Worm (Caenorhabditis elegans) whole organism, early embryonic: Measurements from ENCODE around the gene srw-117.

Experiments
- B0310.2 ChIP-seq: sonication (generic microtip); optimal IDR thresholded peaks from 2 replicates; lab custom pipeline; 2016; ENCODE audit warnings: mild to moderate bottlenecking, missing genetic modification characterization, missing compliant biosample characterization
- F13C5.2 ChIP-seq: sonication (generic microtip); optimal IDR thresholded peaks from 2 replicates; lab custom pipeline; 2017; ENCODE audit warnings: mild to moderate bottlenecking, missing genetic modification characterization, inconsistent platforms, missing compliant biosample characterization
- aly-1 ChIP-seq: sonication (generic microtip); optimal IDR thresholded peaks from 2 replicates; lab custom pipeline; 2016; ENCODE audit warnings: missing genetic modification characterization, missing compliant biosample characterization
- ama-1 ChIP-seq: fragments of 150-350 bp; optimal IDR thresholded peaks from 2 replicates; lab custom pipeline; 2014
- ceh-13 ChIP-seq: fragments of 200-800 bp; sonication (Bioruptor generic); optimal IDR thresholded peaks from 2 replicates; lab custom pipeline; 2018; ENCODE audit warnings: mild to moderate bottlenecking, missing genetic modification characterization, missing compliant biosample characterization
- ceh-36 ChIP-seq: sonication (generic microtip); optimal IDR thresholded peaks from 2 replicates; lab custom pipeline; 2016; ENCODE audit warnings: missing genetic modification characterization, inconsistent platforms, missing compliant biosample characterization
- ets-7 ChIP-seq: sonication (generic microtip); optimal IDR thresholded peaks from 2 replicates; lab custom pipeline; 2016; ENCODE audit warnings: missing genotype, missing genetic modification characterization, missing compliant biosample characterization
- flt-1 ChIP-seq: fragments of 200-800 bp; sonication (Bioruptor generic); IDR thresholded peaks from 2 replicates; pipeline ENCODE4 v1.3.6; 2022; ENCODE audit warnings: missing genetic modification characterization, missing compliant biosample characterization
- hmbx-1 ChIP-seq: sonication (generic microtip); optimal IDR thresholded peaks from 2 replicates; lab custom pipeline; 2016; ENCODE audit warnings: mild to moderate bottlenecking, missing genetic modification characterization, missing compliant biosample characterization
- hmg-4 ChIP-seq: fragments of 200-800 bp; sonication (Bioruptor generic); optimal IDR thresholded peaks from 2 replicates; lab custom pipeline; 2018; ENCODE audit warnings: mild to moderate bottlenecking, missing genetic modification characterization, missing compliant biosample characterization
- hnd-1 ChIP-seq: sonication (generic microtip); optimal IDR thresholded peaks from 2 replicates; lab custom pipeline; 2016; ENCODE audit warnings: missing genetic modification characterization, missing compliant biosample characterization
- pes-1 ChIP-seq: fragments of 200-800 bp; sonication (Bioruptor generic); IDR thresholded peaks from 2 replicates; pipeline ENCODE4 v1.3.6; 2022; ENCODE audit warnings: missing genetic modification reagents, missing genetic modification characterization, missing compliant biosample characterization
- scrt-1 ChIP-seq: fragments of 200-800 bp; sonication (Bioruptor generic); IDR thresholded peaks from 2 replicates; pipeline ENCODE4 v1.3.6; 2022; ENCODE audit warnings: missing genetic modification characterization, missing compliant biosample characterization
- sea-1 ChIP-seq: fragments of 200-800 bp; sonication (Bioruptor generic); conservative IDR thresholded peaks from 2 replicates; pipeline ENCODE4 v1.3.6; 2022; ENCODE audit warnings: missing genetic modification characterization, missing compliant biosample characterization
- tbx-11 ChIP-seq: fragments of 200-800 bp; sonication (Bioruptor generic); IDR thresholded peaks from 2 replicates; pipeline ENCODE4 v1.3.6; 2022; ENCODE audit warnings: missing genetic modification characterization, missing compliant biosample characterization
- tbx-37 ChIP-seq: fragments of 200-800 bp; sonication (Bioruptor generic); conservative IDR thresholded peaks from 2 replicates; pipeline ENCODE4 v1.3.6; 2022; ENCODE audit warnings: missing genetic modification reagents, missing genetic modification characterization, missing compliant biosample characterization
- tra-4 ChIP-seq: sonication (generic microtip); optimal IDR thresholded peaks from 2 replicates; lab custom pipeline; 2017; ENCODE audit warnings: missing genetic modification characterization, missing compliant biosample characterization

The srw-117 gene

ce11 chrV:3010468-3010867 lies 27.2 kb upstream of the srw-117 start, which contains the start of gene srw-136:
TSS of gene srw-136 (minus strand) at chrV:3010568.
- TF ChIP-seq F13C5.2 = no peak
- TF ChIP-seq B0310.2 (tag; lab: Kevin White, UChicago) = no peak
- TF ChIP-seq hnd-1 (tag; lab: Kevin White, UChicago) = no peak
- no peak for TF ChIP-seq ceh-36
- TF ChIP-seq hmg-4 (GFP tag; lab: Kevin White, UChicago) = no peak
- no peak for TF ChIP-seq hmbx-1
- TF ChIP-seq tra-4 (tag; lab: Kevin White, UChicago) = no peak
- no peak for TF ChIP-seq scrt-1 (GFP tag; lab: Robert Waterston, UW)
- no peak for TF ChIP-seq ets-7 (tag; lab: Kevin White, UChicago)
- TF ChIP-seq tbx-37 (GFP tag; lab: Robert Waterston, UW) = no peak
- TF ChIP-seq pes-1 = no peak
- no peak for TF ChIP-seq flt-1 (GFP tag; lab: Robert Waterston, UW)

ce11 chrV:3005964-3006363 lies 22.7 kb upstream of the srw-117 start, which contains the start of gene srw-112:
TSS of gene srw-112 (minus strand) at chrV:3006064.
- TF ChIP-seq F13C5.2 = no peak
- TF ChIP-seq B0310.2 (tag; lab: Kevin White, UChicago) = no peak
- no peak for TF ChIP-seq hmbx-1
- TF ChIP-seq ceh-13 (GFP tag; lab: Kevin White, UChicago) = no peak
- TF ChIP-seq aly-1 (tag; lab: Kevin White, UChicago) = no peak
- no peak for TF ChIP-seq tra-4 (tag; lab: Kevin White, UChicago)
- TF ChIP-seq tbx-11 (GFP tag; lab: Robert Waterston, UW) = no peak

ce11 chrV:2999736-3000135 lies 16.5 kb upstream of the srw-117 start, which contains the start of gene srw-119:
TSS of gene srw-119 (minus strand) at chrV:2999836.
- TF ChIP-seq scrt-1 (GFP tag; lab: Robert Waterston, UW) (no peak), hmg-4 (GFP tag; lab: Kevin White, UChicago) (no peak), tra-4 (tag; lab: Kevin White, UChicago) (no peak), sea-1 (no peak), tbx-37 (GFP tag; lab: Robert Waterston, UW) (no peak), ama-1 (lab: Kevin White, UChicago) (no peak), hnd-1 (tag; lab: Kevin White, UChicago) (no peak), pes-1 (no peak), tbx-11 (GFP tag; lab: Robert Waterston, UW) (no peak), F13C5.2 (no peak), flt-1 (GFP tag; lab: Robert Waterston, UW) (no peak)

ce11 chrV:2996105-2996504 lies 12.9 kb upstream of the srw-117 start, which contains the start of gene srw-120:
TSS of gene srw-120 (minus strand) at chrV:2996205.
- TF ChIP-seq flt-1 (GFP tag; lab: Robert Waterston, UW) (no peak), scrt-1 (GFP tag; lab: Robert Waterston, UW) (no peak), tra-4 (tag; lab: Kevin White, UChicago) (no peak), ets-7 (tag; lab: Kevin White, UChicago) (no peak), sea-1 (no peak), hmg-4 (GFP tag; lab: Kevin White, UChicago) (no peak), hmbx-1 (no peak), ceh-13 (GFP tag; lab: Kevin White, UChicago) (no peak), aly-1 (tag; lab: Kevin White, UChicago) (no peak), F13C5.2 (no peak), ceh-36 (no peak)

ce11 chrV:2993816-2994215 lies 10.6 kb upstream of the srw-117 start, which contains the start of gene srw-115:
TSS of gene srw-115 (minus strand) at chrV:2993916.
- TF ChIP-seq ceh-36 = no peak
- no peak for TF ChIP-seq tbx-11 (GFP tag; lab: Robert Waterston, UW)
- no peak for TF ChIP-seq ama-1 (lab: Kevin White, UChicago)
- TF ChIP-seq tra-4 (tag; lab: Kevin White, UChicago) = no peak
- TF ChIP-seq aly-1 (tag; lab: Kevin White, UChicago) = no peak
- no peak for TF ChIP-seq sea-1
- no peak for TF ChIP-seq tbx-37 (GFP tag; lab: Robert Waterston, UW)
- TF ChIP-seq pes-1 = no peak
- TF ChIP-seq F13C5.2 = no peak

- no peak for TF ChIP-seq tbx-37 (GFP tag; lab: Robert Waterston, UW)
- no peak for TF ChIP-seq ceh-13 (GFP tag; lab: Kevin White, UChicago)
- no peak for TF ChIP-seq B0310.2 (tag; lab: Kevin White, UChicago)
- no peak for TF ChIP-seq tra-4 (tag; lab: Kevin White, UChicago)
- no peak for TF ChIP-seq tbx-11 (GFP tag; lab: Robert Waterston, UW)
- no peak for TF ChIP-seq flt-1 (GFP tag; lab: Robert Waterston, UW)
- TF ChIP-seq sea-1 = no peak
- TF ChIP-seq ets-7 (tag; lab: Kevin White, UChicago) = no peak
- no peak for TF ChIP-seq hmbx-1
These were observed 8.8 kb upstream of the srw-117 start for ce11 chrV:2992060-2992459.

- TF ChIP-seq flt-1 (GFP tag; lab: Robert Waterston, UW) (no peak), ets-7 (tag; lab: Kevin White, UChicago) (no peak), sea-1 (no peak), ama-1 (lab: Kevin White, UChicago) (no peak), scrt-1 (GFP tag; lab: Robert Waterston, UW) (no peak), ceh-13 (GFP tag; lab: Kevin White, UChicago) (no peak), tra-4 (tag; lab: Kevin White, UChicago) (no peak), B0310.2 (tag; lab: Kevin White, UChicago) (no peak), tbx-37 (GFP tag; lab: Robert Waterston, UW) (no peak), ceh-36 (no peak), pes-1 (no peak), hmg-4 (GFP tag; lab: Kevin White, UChicago) (no peak), F13C5.2 (no peak), hnd-1 (tag; lab: Kevin White, UChicago) (no peak)
These were observed 8.2 kb upstream of the srw-117 start, which contains the start of gene srw-121 for ce11 chrV:2991485-2991884. TSS of gene srw-121 (minus strand) at chrV:2991585.

ce11 chrV:2987407-2987806 lies 4.2 kb upstream of the srw-117 start, which contains the start of gene srh-85:
TSS of gene srh-85 (minus strand) at chrV:2987507.
- TF ChIP-seq B0310.2 (tag; lab: Kevin White, UChicago) = no peak
- no peak for TF ChIP-seq ama-1 (lab: Kevin White, UChicago)
- TF ChIP-seq F13C5.2 = no peak
